Fruit fly (Drosophila melanogaster): ENCODE results near the gene CG17982.

dm6 chrX:8157294-8157693 is 13.7 kb upstream of the CG17982 start, which contains the start of the genes Traf6 and GIIIspla2:
- TF ChIP-seq fkh (GFP tag; optimal IDR thresholded peaks at IDR 0.05), result no peak
- TF ChIP-seq Hr38 (GFP tag; optimal IDR thresholded peaks at IDR 0.05), result no peak
- TF ChIP-seq fd85E (GFP tag; optimal IDR thresholded peaks at IDR 0.05), result no peak
- no peak for TF ChIP-seq CG6276 (GFP tag; optimal IDR thresholded peaks at IDR 0.05)
- peak; percentile 29 for TF ChIP-seq CG6854 (GFP tag; optimal IDR thresholded peaks at IDR 0.05)
- peak; percentile 63 for TF ChIP-seq CG8119 (GFP tag; IDR thresholded peaks at IDR 0.05)

Data from whole organism, prepupa.